Worm (Caenorhabditis elegans): ENCODE results near the gene cyp-33C12.

cyp-33C12 gene

DNA sequence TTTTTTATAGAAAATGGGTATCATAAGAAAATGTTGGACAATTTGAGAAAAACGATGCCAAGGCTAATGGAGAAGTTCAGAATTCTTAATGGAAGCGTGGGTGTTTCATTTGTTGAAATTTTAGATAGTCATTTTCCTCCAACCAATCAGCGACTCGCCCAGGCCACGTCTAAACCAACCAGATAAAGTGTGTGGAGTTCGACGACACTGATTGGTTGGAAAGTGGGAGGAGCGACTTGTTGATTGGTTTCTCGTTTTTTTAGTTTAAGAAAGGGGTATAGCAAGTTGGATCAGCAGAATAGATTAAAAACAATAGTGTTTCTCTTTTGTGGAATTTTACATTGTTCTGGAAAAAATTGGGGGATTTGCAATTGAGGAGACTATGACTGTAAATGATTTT is 3.3 kb upstream of the cyp-33C12 start:
- TF ChIP-seq ref-1 (GFP tag; conservative IDR thresholded peaks at IDR 0.05) (no peak), klf-2 (GFP tag; conservative IDR thresholded peaks at IDR 0.05) (no peak), tab-1 (GFP tag; IDR thresholded peaks at IDR 0.05) (no peak), ztf-23 (GFP tag; IDR thresholded peaks at IDR 0.05) (no peak), cog-1 (tag; optimal IDR thresholded peaks at IDR 0.05) (no peak)

DNA sequence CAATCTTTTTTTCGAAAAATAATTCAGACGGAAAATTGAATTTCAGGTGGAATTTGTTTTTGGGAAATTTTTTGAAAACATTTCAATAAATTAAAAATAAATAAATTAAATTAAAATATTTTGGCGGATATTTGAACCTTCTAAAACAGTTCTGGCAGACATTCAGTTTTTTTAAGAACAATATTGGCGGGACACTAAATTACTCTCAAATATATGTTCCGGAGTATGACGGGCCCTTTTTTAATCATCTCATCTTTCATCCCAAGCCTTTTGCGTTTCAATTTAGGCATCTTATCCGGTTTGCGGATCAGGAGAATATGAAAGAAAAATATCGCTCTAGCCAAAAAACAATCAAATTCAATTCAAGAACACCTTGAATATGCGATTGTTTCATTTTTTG is 2.6 kb upstream of the cyp-33C12 start, which contains the start of gene svh-11:
Gene svh-11 (plus strand): TSS at position 301 of the 400 bp plus-strand sequence.
- no peak for TF ChIP-seq flt-1 (GFP tag; IDR thresholded peaks at IDR 0.05)
- TF ChIP-seq ztf-29 (GFP tag; IDR thresholded peaks at IDR 0.05) = no peak
- TF ChIP-seq ztf-23 (GFP tag; IDR thresholded peaks at IDR 0.05) = no peak
- TF ChIP-seq cog-1 (tag; optimal IDR thresholded peaks at IDR 0.05) = no peak
- TF ChIP-seq klf-2 (GFP tag; conservative IDR thresholded peaks at IDR 0.05) = no peak
- TF ChIP-seq med-1 (GFP tag; optimal IDR thresholded peaks at IDR 0.05; ENCODE audit: insufficient read depth) = no peak
- no peak for TF ChIP-seq tab-1 (GFP tag; IDR thresholded peaks at IDR 0.05)
- TF ChIP-seq T22C8.4 (GFP tag; IDR thresholded peaks at IDR 0.05) = no peak
- no peak for TF ChIP-seq ref-1 (GFP tag; conservative IDR thresholded peaks at IDR 0.05)

DNA sequence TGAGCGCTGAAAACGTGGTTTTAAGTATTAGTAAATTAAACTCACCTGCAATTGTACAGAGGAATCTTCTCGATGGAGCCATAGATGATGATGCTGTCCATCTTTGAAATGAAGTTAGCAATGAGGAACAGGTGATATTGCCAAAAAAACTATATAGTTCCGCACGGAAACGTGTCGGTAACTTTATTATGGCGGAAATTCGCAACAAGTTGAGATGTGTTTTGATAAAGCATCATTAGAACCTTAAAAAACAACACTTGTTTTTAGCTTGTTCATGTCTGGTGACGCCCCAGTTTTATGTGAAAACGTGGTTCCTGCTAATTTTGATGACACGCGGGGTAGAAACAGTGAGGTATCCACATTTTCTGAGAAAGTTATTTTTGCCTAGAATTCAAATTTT is 2.0 kb upstream of the cyp-33C12 start, which contains the start of gene srt-40:
Gene srt-40 (minus strand): TSS at position 101 of the 400 bp plus-strand sequence.
- no peak for TF ChIP-seq cog-1 (tag; optimal IDR thresholded peaks at IDR 0.05)
- no peak for TF ChIP-seq ztf-23 (GFP tag; IDR thresholded peaks at IDR 0.05)
- TF ChIP-seq med-1 (GFP tag; optimal IDR thresholded peaks at IDR 0.05; ENCODE audit: insufficient read depth) = no peak
- TF ChIP-seq ztf-29 (GFP tag; IDR thresholded peaks at IDR 0.05) = no peak
- TF ChIP-seq ref-1 (GFP tag; conservative IDR thresholded peaks at IDR 0.05) = no peak
- TF ChIP-seq flt-1 (GFP tag; IDR thresholded peaks at IDR 0.05) = no peak
- no peak for TF ChIP-seq tab-1 (GFP tag; IDR thresholded peaks at IDR 0.05)
- no peak for TF ChIP-seq klf-2 (GFP tag; conservative IDR thresholded peaks at IDR 0.05)
- no peak for TF ChIP-seq T22C8.4 (GFP tag; IDR thresholded peaks at IDR 0.05)

DNA sequence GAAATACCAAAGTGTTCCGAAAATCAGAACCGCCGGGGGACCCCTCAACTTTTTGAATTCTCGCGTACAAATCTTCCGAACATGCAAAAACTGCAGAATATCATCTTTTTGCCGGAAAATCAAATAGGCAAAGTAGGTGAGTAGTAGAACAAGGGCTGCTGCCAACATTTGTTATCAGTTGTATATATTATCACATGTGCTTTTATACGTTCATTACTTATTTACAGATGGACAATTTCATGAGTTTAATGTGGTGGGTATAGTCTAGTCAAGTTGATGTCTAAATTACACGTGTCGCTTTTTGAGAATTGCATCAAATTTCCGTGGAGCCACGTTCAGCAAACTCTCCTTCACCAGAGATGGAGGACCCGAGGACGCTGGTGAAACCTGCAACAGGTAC is 3.0 kb downstream of the cyp-33C12 start, which contains the start of gene cyp-32B1:
Gene cyp-32B1 (minus strand): TSS at position 176 of the 400 bp plus-strand sequence.
- TF ChIP-seq cog-1 (tag; optimal IDR thresholded peaks at IDR 0.05) (no peak), ztf-29 (GFP tag; IDR thresholded peaks at IDR 0.05) (no peak), med-1 (GFP tag; optimal IDR thresholded peaks at IDR 0.05; ENCODE audit: insufficient read depth) (no peak), T22C8.4 (GFP tag; IDR thresholded peaks at IDR 0.05) (no peak), ztf-23 (GFP tag; IDR thresholded peaks at IDR 0.05) (no peak), klf-2 (GFP tag; conservative IDR thresholded peaks at IDR 0.05) (no peak), flt-1 (GFP tag; IDR thresholded peaks at IDR 0.05) (no peak), ref-1 (GFP tag; conservative IDR thresholded peaks at IDR 0.05) (no peak), tab-1 (GFP tag; IDR thresholded peaks at IDR 0.05) (no peak)

DNA sequence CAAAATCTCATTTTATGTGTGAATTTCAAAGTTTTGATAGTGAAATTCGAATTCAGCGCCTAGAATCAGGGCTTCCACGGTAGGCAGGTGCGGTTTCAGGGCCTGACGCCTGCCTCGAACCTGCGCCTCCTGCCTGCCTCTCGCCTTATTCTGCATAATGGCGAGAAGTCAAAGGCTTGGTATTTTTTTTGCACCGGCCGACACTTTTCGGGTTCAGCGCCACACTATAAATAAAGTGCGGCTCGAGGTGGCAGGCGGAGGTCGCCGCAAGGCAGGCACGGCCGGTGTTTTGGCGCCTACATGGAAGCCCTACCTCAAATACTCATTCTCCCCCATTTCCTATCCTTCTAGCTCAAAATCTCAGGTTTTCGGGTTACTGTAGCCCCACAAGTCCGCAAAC is 3.8 kb downstream of the cyp-33C12 start:
- no peak for TF ChIP-seq ref-1 (GFP tag; conservative IDR thresholded peaks at IDR 0.05)
- TF ChIP-seq flt-1 (GFP tag; IDR thresholded peaks at IDR 0.05) = no peak
- no peak for TF ChIP-seq ztf-23 (GFP tag; IDR thresholded peaks at IDR 0.05)
- no peak for TF ChIP-seq cog-1 (tag; optimal IDR thresholded peaks at IDR 0.05)
- no peak for TF ChIP-seq ztf-29 (GFP tag; IDR thresholded peaks at IDR 0.05)
- TF ChIP-seq med-1 (GFP tag; optimal IDR thresholded peaks at IDR 0.05; ENCODE audit: insufficient read depth) = no peak
- no peak for TF ChIP-seq klf-2 (GFP tag; conservative IDR thresholded peaks at IDR 0.05)
- TF ChIP-seq T22C8.4 (GFP tag; IDR thresholded peaks at IDR 0.05) = no peak

DNA sequence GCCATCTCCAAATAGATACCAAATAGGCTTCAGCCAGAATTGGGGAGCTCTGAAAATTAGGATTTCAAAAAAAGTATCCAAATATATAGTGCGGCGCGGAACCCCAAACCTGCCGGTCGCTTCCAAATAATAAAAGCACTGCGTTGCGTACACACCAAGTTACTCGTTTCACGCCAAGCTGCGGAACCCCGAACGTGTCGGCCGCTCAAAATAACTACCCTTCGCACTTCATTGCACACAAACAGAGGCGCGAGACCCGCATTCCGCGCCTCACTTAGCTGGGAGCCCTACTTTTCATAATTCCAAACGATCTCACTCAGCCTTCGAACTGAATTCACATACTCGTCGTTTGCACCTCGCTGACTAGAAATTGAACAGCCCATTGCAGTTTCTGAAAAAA is 4.6 kb downstream of the cyp-33C12 start:
- TF ChIP-seq flt-1 (GFP tag; IDR thresholded peaks at IDR 0.05) (no peak), ztf-29 (GFP tag; IDR thresholded peaks at IDR 0.05) (no peak), klf-2 (GFP tag; conservative IDR thresholded peaks at IDR 0.05) (no peak), med-1 (GFP tag; optimal IDR thresholded peaks at IDR 0.05; ENCODE audit: insufficient read depth) (no peak), tab-1 (GFP tag; IDR thresholded peaks at IDR 0.05) (no peak)

DNA sequence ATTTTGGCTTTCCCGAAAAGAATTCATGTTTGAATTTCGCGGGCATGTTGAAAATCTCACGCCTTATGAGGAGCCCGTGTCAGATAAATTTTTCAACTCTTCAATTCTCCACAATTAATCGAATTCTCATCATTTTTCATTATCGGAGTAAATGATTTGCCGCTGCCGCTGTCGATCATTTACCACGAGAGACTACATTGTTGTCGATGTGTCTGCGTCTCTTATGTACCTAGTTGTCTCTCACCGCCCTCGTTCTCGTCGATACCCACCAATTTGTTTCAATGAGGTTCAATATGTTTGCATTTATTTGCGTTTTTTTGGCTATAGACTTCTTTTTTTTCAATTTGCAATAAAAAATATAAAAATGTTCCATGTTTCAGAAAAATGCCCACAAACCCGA is 12.1 kb downstream of the cyp-33C12 start, which contains the start of gene nhr-13:
Gene nhr-13 (plus strand): TSS at position 369 of the 400 bp plus-strand sequence.
- TF ChIP-seq tab-1 (GFP tag; IDR thresholded peaks at IDR 0.05) = no peak
- TF ChIP-seq ztf-23 (GFP tag; IDR thresholded peaks at IDR 0.05) = no peak
- no peak for TF ChIP-seq cog-1 (tag; optimal IDR thresholded peaks at IDR 0.05)
- TF ChIP-seq med-1 (GFP tag; optimal IDR thresholded peaks at IDR 0.05; ENCODE audit: insufficient read depth) = no peak
- TF ChIP-seq T22C8.4 (GFP tag; IDR thresholded peaks at IDR 0.05) = no peak
- TF ChIP-seq ref-1 (GFP tag; conservative IDR thresholded peaks at IDR 0.05) = no peak
- no peak for TF ChIP-seq flt-1 (GFP tag; IDR thresholded peaks at IDR 0.05)
- no peak for TF ChIP-seq ztf-29 (GFP tag; IDR thresholded peaks at IDR 0.05)
- TF ChIP-seq klf-2 (GFP tag; conservative IDR thresholded peaks at IDR 0.05) = no peak

DNA sequence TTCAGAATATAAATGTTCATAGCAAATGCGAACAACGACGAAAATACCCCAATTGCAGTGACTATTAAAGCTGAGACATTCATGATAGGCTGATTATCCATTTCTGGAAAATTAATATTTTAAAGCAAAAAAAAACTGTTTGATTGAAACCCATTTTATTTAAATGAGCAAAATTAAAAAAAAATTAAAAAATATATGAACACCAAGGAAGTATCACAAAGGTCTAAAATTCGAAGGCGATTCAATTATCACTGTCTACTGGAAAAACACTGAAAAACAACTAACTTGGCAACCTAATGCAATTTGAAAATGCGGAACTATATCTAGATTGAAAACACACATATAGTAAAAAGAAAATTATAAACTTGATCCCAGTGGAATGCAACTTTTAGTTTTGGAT is 13.1 kb downstream of the cyp-33C12 start, which contains the start of gene srbc-42:
Gene srbc-42 (minus strand): TSS at position 101 of the 400 bp plus-strand sequence.
- TF ChIP-seq klf-2 (GFP tag; conservative IDR thresholded peaks at IDR 0.05) (no peak), tab-1 (GFP tag; IDR thresholded peaks at IDR 0.05) (no peak), ztf-29 (GFP tag; IDR thresholded peaks at IDR 0.05) (no peak), cog-1 (tag; optimal IDR thresholded peaks at IDR 0.05) (no peak), flt-1 (GFP tag; IDR thresholded peaks at IDR 0.05) (no peak), ztf-23 (GFP tag; IDR thresholded peaks at IDR 0.05) (no peak)

DNA sequence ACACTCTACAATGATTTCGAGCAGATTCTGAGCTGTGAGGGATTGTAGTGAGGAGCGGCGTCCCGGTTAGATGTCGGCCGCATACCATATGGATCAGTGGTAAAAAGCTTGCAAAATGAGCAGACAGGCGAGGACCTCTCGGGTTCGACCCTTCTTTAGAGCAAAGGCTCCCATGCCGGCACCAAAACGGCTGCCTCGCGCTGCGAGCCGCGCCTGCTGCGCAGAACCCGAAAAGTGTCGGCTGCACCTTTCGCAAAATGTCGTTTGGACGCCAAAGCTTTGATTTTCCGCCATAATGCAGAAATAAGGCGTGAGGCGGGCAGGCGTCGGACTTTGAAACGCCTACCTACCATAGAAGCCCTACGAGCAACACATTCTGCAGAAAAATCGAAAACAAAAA is 13.8 kb downstream of the cyp-33C12 start:
- TF ChIP-seq klf-2 (GFP tag; conservative IDR thresholded peaks at IDR 0.05) = no peak
- TF ChIP-seq ref-1 (GFP tag; conservative IDR thresholded peaks at IDR 0.05) = no peak
- TF ChIP-seq med-1 (GFP tag; optimal IDR thresholded peaks at IDR 0.05; ENCODE audit: insufficient read depth) = no peak
- TF ChIP-seq tab-1 (GFP tag; IDR thresholded peaks at IDR 0.05) = no peak
- TF ChIP-seq ztf-29 (GFP tag; IDR thresholded peaks at IDR 0.05) = no peak
- no peak for TF ChIP-seq ztf-23 (GFP tag; IDR thresholded peaks at IDR 0.05)
- TF ChIP-seq cog-1 (tag; optimal IDR thresholded peaks at IDR 0.05) = no peak
- TF ChIP-seq T22C8.4 (GFP tag; IDR thresholded peaks at IDR 0.05) = no peak
- TF ChIP-seq flt-1 (GFP tag; IDR thresholded peaks at IDR 0.05) = no peak

DNA sequence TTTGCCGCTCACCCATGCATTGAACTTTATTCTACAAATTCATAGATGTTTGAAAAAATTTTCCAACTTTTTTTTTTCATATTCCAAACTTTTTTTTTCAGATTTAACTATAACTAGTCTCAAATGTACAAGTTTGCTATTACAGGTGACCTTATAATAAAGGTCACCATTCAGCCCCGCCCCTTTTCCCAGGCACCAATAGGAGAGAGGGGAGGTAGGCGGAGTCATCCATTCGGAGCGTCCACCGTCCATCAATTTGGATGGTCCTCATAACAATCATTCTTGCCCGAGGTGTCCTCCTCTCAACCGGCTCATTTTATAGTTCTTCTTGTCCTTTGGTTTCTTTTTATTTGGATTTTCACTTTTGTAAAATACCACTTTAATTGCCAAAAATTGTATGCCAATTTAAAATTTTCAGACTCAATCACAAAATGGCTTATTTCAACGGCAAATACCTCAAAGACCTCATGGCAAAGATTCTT is 16.3 kb downstream of the cyp-33C12 start, which contains the start of gene Y5H2B.3:
Gene Y5H2B.3 (plus strand): TSS at position 432 of the 482 bp plus-strand sequence.
- no peak for TF ChIP-seq tab-1 (GFP tag; IDR thresholded peaks at IDR 0.05)
- TF ChIP-seq ztf-29 (GFP tag; IDR thresholded peaks at IDR 0.05) = no peak
- TF ChIP-seq T22C8.4 (GFP tag; IDR thresholded peaks at IDR 0.05) = no peak

Measured in whole organism, midembryonic.